Worm (Caenorhabditis elegans) whole organism, L4 larva: ENCODE measurements around the gene F40E12.1.

Source experiments
- D1046.2 ChIP-seq: fragments of 200-800 bp; sonication (Bioruptor generic); IDR thresholded peaks from 2 replicates; pipeline ENCODE4 v1.3.6; 2022; ENCODE audit warnings: missing genetic modification characterization, missing compliant biosample characterization
- F10B5.3 ChIP-seq: sonication (generic microtip); optimal IDR thresholded peaks from 2 replicates; lab custom pipeline; 2016; ENCODE audit warnings: mild to moderate bottlenecking, missing genetic modification characterization, missing compliant biosample characterization
- F44E2.7 ChIP-seq: fragments of 200-800 bp; sonication (Bioruptor generic); IDR thresholded peaks from 2 replicates; pipeline ENCODE4 v2.1.2; 2022; ENCODE audit warnings: missing genetic modification characterization, missing compliant biosample characterization
- T20F7.1 ChIP-seq: fragments of 200-800 bp; sonication (Bioruptor generic); optimal IDR thresholded peaks from 2 replicates; lab custom pipeline; 2018; ENCODE audit warnings: mild to moderate bottlenecking, missing genetic modification characterization, missing compliant biosample characterization
- Y105C5A.15 ChIP-seq: fragments of 200-800 bp; sonication (Bioruptor generic); IDR thresholded peaks from 2 replicates; pipeline ENCODE4 v1.3.6; 2022; ENCODE audit warnings: missing genetic modification characterization, missing compliant biosample characterization
- Y48G9A.11 ChIP-seq: fragments of 200-800 bp; sonication (Bioruptor generic); IDR thresholded peaks from 2 replicates; pipeline ENCODE4 v1.3.6; 2022; ENCODE audit warnings: missing genetic modification reagents, missing genetic modification characterization, missing compliant biosample characterization
- Y75B8A.6 ChIP-seq: fragments of 200-800 bp; sonication (Bioruptor generic); IDR thresholded peaks from 2 replicates; pipeline ENCODE4 v1.3.6; 2022; ENCODE audit warnings: missing genetic modification reagents, missing genetic modification characterization, missing compliant biosample characterization
- ZK337.2 ChIP-seq: fragments of 200-800 bp; sonication (Bioruptor generic); IDR thresholded peaks from 2 replicates; pipeline ENCODE4 v1.3.6; 2022; ENCODE audit warnings: missing genetic modification reagents, missing genetic modification characterization, missing compliant biosample characterization
- arid-1 ChIP-seq: fragments of 200-800 bp; sonication (Bioruptor generic); conservative IDR thresholded peaks from 2 replicates; pipeline ENCODE4 v1.3.6; 2022; ENCODE audit warnings: missing genetic modification reagents, missing genetic modification characterization, missing compliant biosample characterization
- ceh-44 ChIP-seq: fragments of 200-800 bp; sonication (Bioruptor generic); IDR thresholded peaks from 2 replicates; pipeline ENCODE4 v1.3.6; 2022; ENCODE audit warnings: missing genetic modification reagents, missing genetic modification characterization, missing compliant biosample characterization
- ceh-62 ChIP-seq: sonication (generic microtip); optimal IDR thresholded peaks from 2 replicates; lab custom pipeline; 2017; ENCODE audit warnings: missing biosample characterization, missing genetic modification characterization
- ces-1 ChIP-seq: fragments of 150-350 bp; sonication (generic microtip); optimal IDR thresholded peaks from 4 replicates; lab custom pipeline; 2014; ENCODE audit warnings: missing biosample characterization, missing genetic modification reagents, missing genetic modification characterization
- daf-12 ChIP-seq: fragments of 150-350 bp; optimal IDR thresholded peaks from 2 replicates; lab custom pipeline; 2014; ENCODE audit warnings: missing biosample characterization, missing genetic modification reagents, missing genetic modification characterization
- daf-19 ChIP-seq: fragments of 200-800 bp; sonication (Bioruptor generic); conservative IDR thresholded peaks from 2 replicates; pipeline ENCODE4 v1.3.6; 2022; ENCODE audit warnings: missing genetic modification characterization, missing compliant biosample characterization
- dmd-6 ChIP-seq: fragments of 200-800 bp; sonication (Bioruptor generic); IDR thresholded peaks from 2 replicates; pipeline ENCODE4 v1.3.6; 2022; ENCODE audit warnings: missing genetic modification reagents, missing genetic modification characterization, missing compliant biosample characterization
- dmd-8 ChIP-seq: fragments of 200-800 bp; sonication (Bioruptor generic); IDR thresholded peaks from 2 replicates; pipeline ENCODE4 v1.3.6; 2022; ENCODE audit warnings: missing genetic modification characterization, missing compliant biosample characterization
- dmd-9 ChIP-seq: fragments of 200-800 bp; sonication (Bioruptor generic); IDR thresholded peaks from 2 replicates; pipeline ENCODE4 v1.3.6; 2022; ENCODE audit warnings: missing genetic modification reagents, missing genetic modification characterization, missing compliant biosample characterization
- duxl-1 ChIP-seq: sonication (generic microtip); optimal IDR thresholded peaks from 2 replicates; lab custom pipeline; 2016; ENCODE audit warnings: mild to moderate bottlenecking, missing genetic modification characterization, moderate library complexity, missing compliant biosample characterization; ENCODE audit not compliant: poor library complexity
- gei-8 ChIP-seq: fragments of 200-800 bp; sonication (Bioruptor generic); optimal IDR thresholded peaks from 2 replicates; lab custom pipeline; 2018; ENCODE audit warnings: mild to moderate bottlenecking, missing genetic modification characterization, missing compliant biosample characterization
- hif-1 ChIP-seq, 2 experiments: sonication (generic microtip); optimal IDR thresholded peaks; 2 replicates each; lab custom pipeline; 2016 to 2017; ENCODE audit warnings: missing compliant biosample characterization in 2 of 2, missing genetic modification characterization in 2 of 2, missing genetic modification reagents in 2 of 2, missing genotype in 2 of 2, mild to moderate bottlenecking in 1 of 2
- hlh-11 ChIP-seq: fragments of 200-800 bp; sonication (Bioruptor generic); optimal IDR thresholded peaks from 2 replicates; lab custom pipeline; 2018; ENCODE audit warnings: mild to moderate bottlenecking, missing genetic modification characterization, missing compliant biosample characterization
- hlh-30 ChIP-seq: sonication (generic microtip); optimal IDR thresholded peaks from 2 replicates; lab custom pipeline; 2017; ENCODE audit warnings: antibody characterized with exemption, mild to moderate bottlenecking, missing genetic modification characterization, missing compliant biosample characterization; ENCODE audit not compliant: insufficient read depth
- hmg-1.1 ChIP-seq: fragments of 200-800 bp; sonication (Bioruptor generic); IDR thresholded peaks from 2 replicates; pipeline ENCODE4 v1.3.6; 2022; ENCODE audit warnings: missing genetic modification reagents, missing genetic modification characterization, missing compliant biosample characterization
- lin-1 ChIP-seq: fragments of 200-800 bp; sonication (Bioruptor generic); IDR thresholded peaks from 2 replicates; pipeline ENCODE4 v1.3.6; 2022; ENCODE audit warnings: missing genetic modification reagents, missing genetic modification characterization, missing compliant biosample characterization
- lin-15B ChIP-seq: fragments of 150-350 bp; sonication (generic microtip); optimal IDR thresholded peaks from 3 replicates; lab custom pipeline; 2014; ENCODE audit warnings: missing biosample characterization, missing genetic modification characterization
- lin-38 ChIP-seq: fragments of 200-800 bp; sonication (Bioruptor generic); IDR thresholded peaks from 2 replicates; pipeline ENCODE4 v1.3.6; 2022; ENCODE audit warnings: missing genetic modification reagents, missing genetic modification characterization, missing compliant biosample characterization
- lin-39 ChIP-seq: fragments of 150-350 bp; optimal IDR thresholded peaks from 2 replicates; lab custom pipeline; 2014; ENCODE audit warnings: missing biosample characterization, missing genetic modification reagents, missing genetic modification characterization
- madf-5 ChIP-seq, 2 experiments: fragments of 200-800 bp; sonication (Bioruptor generic); IDR thresholded peaks; 2 replicates each; pipeline ENCODE4 v1.3.6; 2022; ENCODE audit warnings: missing compliant biosample characterization in 2 of 2, missing genetic modification characterization in 2 of 2
- madf-9 ChIP-seq: fragments of 200-800 bp; sonication (Bioruptor generic); conservative IDR thresholded peaks from 2 replicates; pipeline ENCODE4 v1.3.6; 2022; ENCODE audit warnings: missing genetic modification reagents, missing genetic modification characterization, missing compliant biosample characterization
- mdl-1 ChIP-seq, 2 experiments: fragments of 150-350 bp in 1 of 2; sonication (generic microtip) in 1 of 2; optimal IDR thresholded peaks; 2 replicates each; lab custom pipeline; 2014 to 2017; ENCODE audit warnings: missing biosample characterization in 2 of 2, missing genetic modification characterization in 2 of 2
- mdt-29 ChIP-seq: fragments of 200-800 bp; sonication (Bioruptor generic); IDR thresholded peaks from 2 replicates; pipeline ENCODE4 v1.3.6; 2022; ENCODE audit warnings: missing genetic modification reagents, missing genetic modification characterization, missing compliant biosample characterization
- mep-1 ChIP-seq: fragments of 150-350 bp; sonication (generic microtip); optimal IDR thresholded peaks from 3 replicates; lab custom pipeline; 2014; ENCODE audit warnings: missing biosample characterization, missing genetic modification characterization
- nhr-25 ChIP-seq: sonication (generic microtip); optimal IDR thresholded peaks from 2 replicates; lab custom pipeline; 2017; ENCODE audit warnings: missing genetic modification characterization, mild to moderate bottlenecking, missing compliant biosample characterization, antibody characterized with exemption, moderate library complexity, borderline replicate concordance; ENCODE audit not compliant: insufficient read depth
- nhr-41 ChIP-seq: fragments of 200-800 bp; sonication (Bioruptor generic); IDR thresholded peaks from 2 replicates; pipeline ENCODE4 v1.3.6; 2022; ENCODE audit warnings: missing genetic modification reagents, missing genetic modification characterization, missing compliant biosample characterization
- nhr-6 ChIP-seq: fragments of 150-350 bp; optimal IDR thresholded peaks from 2 replicates; lab custom pipeline; 2014; ENCODE audit warnings: missing biosample characterization, missing genetic modification characterization
- nhr-76 ChIP-seq: fragments of 150-350 bp; optimal IDR thresholded peaks from 2 replicates; lab custom pipeline; 2014; ENCODE audit warnings: missing biosample characterization, missing genetic modification characterization
- php-3 ChIP-seq: fragments of 200-800 bp; sonication (Bioruptor generic); IDR thresholded peaks from 2 replicates; pipeline ENCODE4 v1.3.6; 2022; ENCODE audit warnings: missing genetic modification reagents, missing genetic modification characterization, missing compliant biosample characterization
- pqm-1 ChIP-seq: sonication (generic microtip); optimal IDR thresholded peaks from 2 replicates; lab custom pipeline; 2017; ENCODE audit warnings: missing biosample characterization, missing genetic modification characterization
- rbr-2 ChIP-seq: sonication (generic microtip); optimal IDR thresholded peaks from 2 replicates; lab custom pipeline; 2016; ENCODE audit warnings: missing genotype, missing genetic modification characterization, missing compliant biosample characterization
- set-16 ChIP-seq: fragments of 200-800 bp; sonication (Bioruptor generic); IDR thresholded peaks from 2 replicates; pipeline ENCODE4 v1.3.6; 2022; ENCODE audit warnings: missing genetic modification reagents, missing genetic modification characterization, missing compliant biosample characterization
- skn-1 ChIP-seq: fragments of 150-350 bp; optimal IDR thresholded peaks from 2 replicates; lab custom pipeline; 2014; ENCODE audit warnings: missing biosample characterization, missing genetic modification characterization
- spr-1 ChIP-seq: sonication (generic microtip); optimal IDR thresholded peaks from 2 replicates; lab custom pipeline; 2016; ENCODE audit warnings: mild to moderate bottlenecking, missing genetic modification characterization, missing compliant biosample characterization
- spr-3 ChIP-seq: fragments of 200-800 bp; sonication (Bioruptor generic); optimal IDR thresholded peaks from 2 replicates; lab custom pipeline; 2018; ENCODE audit warnings: mild to moderate bottlenecking, missing genetic modification characterization, missing compliant biosample characterization
- tra-1 ChIP-seq: fragments of 200-800 bp; sonication (Bioruptor generic); IDR thresholded peaks from 2 replicates; pipeline ENCODE4 v1.3.6; 2022; ENCODE audit warnings: missing genetic modification reagents, missing genetic modification characterization, missing compliant biosample characterization
- unc-39 ChIP-seq: sonication (generic microtip); optimal IDR thresholded peaks from 2 replicates; lab custom pipeline; 2017; ENCODE audit warnings: missing biosample characterization, missing genetic modification characterization
- zip-11 ChIP-seq: fragments of 200-800 bp; sonication (Bioruptor generic); IDR thresholded peaks from 2 replicates; pipeline ENCODE4 v1.3.6; 2022; ENCODE audit warnings: missing genetic modification characterization, missing compliant biosample characterization
- zip-2 ChIP-seq: fragments of 150-350 bp; optimal IDR thresholded peaks from 2 replicates; lab custom pipeline; 2014; ENCODE audit warnings: missing biosample characterization, missing genetic modification characterization
- ztf-7 ChIP-seq: fragments of 150-350 bp; optimal IDR thresholded peaks from 2 replicates; lab custom pipeline; 2014; ENCODE audit warnings: missing biosample characterization, missing genetic modification characterization

Gene F40E12.1

ce11 chrII:3661932-3662331, 44.3 kb downstream of the F40E12.1 start, which contains the start of gene F19B10.13 (continued):
- TF ChIP-seq arid-1 (GFP tag; lab: Robert Waterston, UW), result no peak
- no peak for TF ChIP-seq daf-19 (GFP tag; lab: Robert Waterston, UW)
- TF ChIP-seq lin-38 (GFP tag; lab: Robert Waterston, UW), result no peak
- no peak for TF ChIP-seq skn-1
- TF ChIP-seq D1046.2 (GFP tag; lab: Robert Waterston, UW), result no peak
- no peak for TF ChIP-seq spr-3 (GFP tag; lab: Kevin White, UChicago)
- TF ChIP-seq Y105C5A.15 (GFP tag; lab: Robert Waterston, UW), result no peak
- TF ChIP-seq Y48G9A.11 (GFP tag; lab: Robert Waterston, UW), result no peak
- no peak for TF ChIP-seq T20F7.1 (GFP tag; lab: Kevin White, UChicago)
- no peak for TF ChIP-seq zip-2 (tag; lab: Kevin White, UChicago)
- no peak for TF ChIP-seq php-3 (GFP tag; lab: Robert Waterston, UW)
- TF ChIP-seq hif-1 (tag; optimal IDR thresholded peaks at IDR 0.05; lab: Kevin White, UChicago), result peak in 1 of 2 experiments; percentile 19
- TF ChIP-seq mdt-29 (GFP tag; lab: Robert Waterston, UW), result no peak
- TF ChIP-seq F44E2.7 (GFP tag; lab: Robert Waterston, UW), result no peak
- TF ChIP-seq hlh-11 (tag; lab: Kevin White, UChicago), result peak; percentile 51
- no peak for TF ChIP-seq lin-39 (tag; lab: Kevin White, UChicago)
- TF ChIP-seq ceh-62 (tag; lab: Kevin White, UChicago), result no peak
- no peak for TF ChIP-seq madf-9 (GFP tag; lab: Robert Waterston, UW)
- TF ChIP-seq ces-1 (GFP tag; lab: Kevin White, UChicago), result no peak
- TF ChIP-seq dmd-8 (GFP tag; lab: Robert Waterston, UW), result no peak
- TF ChIP-seq mdl-1 (tag; optimal IDR thresholded peaks at IDR 0.05; lab: Kevin White, UChicago), result no peak
- TF ChIP-seq hlh-30 (tag; lab: Kevin White, UChicago), result peak; percentile 38
- TF ChIP-seq mep-1, result no peak
- peak; percentile 58 for TF ChIP-seq dmd-6
- TF ChIP-seq zip-11, result no peak
- TF ChIP-seq ZK337.2 (GFP tag; lab: Robert Waterston, UW), result no peak
- no peak for TF ChIP-seq tra-1
- TF ChIP-seq F10B5.3 (tag; lab: Kevin White, UChicago), result no peak
- TF ChIP-seq set-16 (GFP tag; lab: Robert Waterston, UW), result no peak
- no peak for TF ChIP-seq lin-15B (tag; lab: Kevin White, UChicago)
- TF ChIP-seq nhr-76, result no peak
- peak; percentile 26 for TF ChIP-seq pqm-1
- TF ChIP-seq ztf-7, result no peak
- TF ChIP-seq nhr-6, result peak; percentile 14
- TF ChIP-seq duxl-1 (tag; lab: Kevin White, UChicago), result no peak
- TF ChIP-seq Y75B8A.6, result no peak
- TF ChIP-seq nhr-25 (tag; lab: Kevin White, UChicago), result no peak
- no peak for TF ChIP-seq spr-1 (tag; lab: Kevin White, UChicago)
- TF ChIP-seq ceh-44 (GFP tag; lab: Robert Waterston, UW), result no peak
- TF ChIP-seq dmd-9 (GFP tag; lab: Robert Waterston, UW), result no peak
- no peak for TF ChIP-seq nhr-41 (GFP tag; lab: Robert Waterston, UW)
- no peak for TF ChIP-seq rbr-2 (tag; lab: Kevin White, UChicago)
- no peak for TF ChIP-seq lin-1
- no peak for TF ChIP-seq madf-5 (GFP tag; IDR thresholded peaks at IDR 0.05; lab: Robert Waterston, UW)
- no peak for TF ChIP-seq unc-39 (tag; lab: Kevin White, UChicago)
- no peak for TF ChIP-seq hmg-1.1
- no peak for TF ChIP-seq gei-8
- TF ChIP-seq daf-12 (tag; lab: Kevin White, UChicago), result no peak
